Worm (Caenorhabditis elegans) whole organism, L3 larva: ENCODE results near the gene K02A2.5.
A peak's percentile ranks its signal among the peaks of the same experiment; 100 is the strongest.

Experiments
- R02D3.7 ChIP-seq: fragments of 150-350 bp; optimal IDR thresholded peaks from 2 replicates; lab custom pipeline; 2014; ENCODE audit warnings: missing biosample characterization, missing genetic modification characterization
- ZK546.5 ChIP-seq: sonication (generic microtip); optimal IDR thresholded peaks from 2 replicates; lab custom pipeline; 2017; ENCODE audit warnings: missing biosample characterization, missing genetic modification characterization
- aly-2 ChIP-seq: fragments of 150-350 bp; optimal IDR thresholded peaks from 2 replicates; lab custom pipeline; 2014; ENCODE audit warnings: missing biosample characterization, missing genetic modification characterization
- ama-1 ChIP-seq: fragments of 150-350 bp; optimal IDR thresholded peaks from 2 replicates; lab custom pipeline; 2018
- ceh-28 ChIP-seq: fragments of 150-350 bp; optimal IDR thresholded peaks from 2 replicates; lab custom pipeline; 2014; ENCODE audit warnings: missing biosample characterization, missing genetic modification reagents, missing genetic modification characterization
- ceh-9 ChIP-seq: sonication (generic microtip); optimal IDR thresholded peaks from 2 replicates; lab custom pipeline; 2018; ENCODE audit warnings: missing biosample characterization, missing genetic modification characterization
- egl-5 ChIP-seq: fragments of 150-350 bp; optimal IDR thresholded peaks from 2 replicates; lab custom pipeline; 2017; ENCODE audit warnings: missing biosample characterization, missing genetic modification reagents, missing genetic modification characterization, inconsistent platforms
- elt-1 ChIP-seq: fragments of 150-350 bp; optimal IDR thresholded peaks from 2 replicates; lab custom pipeline; 2014; ENCODE audit warnings: missing biosample characterization, missing genetic modification characterization
- elt-2 ChIP-seq: sonication (generic microtip); optimal IDR thresholded peaks from 2 replicates; lab custom pipeline; 2016; ENCODE audit warnings: missing genetic modification reagents, mild to moderate bottlenecking, missing genetic modification characterization, missing compliant biosample characterization
- elt-3 ChIP-seq, 3 experiments: fragments of 150-350 bp in 1 of 3; sonication (generic microtip) in 2 of 3; optimal IDR thresholded peaks; 2 replicates in 2 of 3; 4 replicates in 1 of 3; lab custom pipeline; 2014 to 2017; ENCODE audit warnings: missing biosample characterization in 3 of 3, missing genetic modification characterization in 3 of 3
- fkh-2 ChIP-seq: fragments of 150-350 bp; optimal IDR thresholded peaks from 2 replicates; lab custom pipeline; 2014; ENCODE audit warnings: missing biosample characterization, missing genetic modification reagents, missing genetic modification characterization
- fos-1 ChIP-seq: fragments of 150-350 bp; optimal IDR thresholded peaks from 2 replicates; lab custom pipeline; 2014; ENCODE audit warnings: missing biosample characterization, missing genetic modification characterization
- hmg-11 ChIP-seq: sonication (generic microtip); optimal IDR thresholded peaks from 2 replicates; lab custom pipeline; 2016; ENCODE audit warnings: missing genetic modification characterization, missing compliant biosample characterization
- jun-1 ChIP-seq: fragments of 150-350 bp; optimal IDR thresholded peaks from 2 replicates; lab custom pipeline; 2014; ENCODE audit warnings: missing biosample characterization, missing genetic modification reagents, missing genetic modification characterization
- lin-15B ChIP-seq: fragments of 150-350 bp; optimal IDR thresholded peaks from 2 replicates; lab custom pipeline; 2014; ENCODE audit warnings: missing biosample characterization, missing genetic modification characterization
- lin-39 ChIP-seq: fragments of 150-350 bp; optimal IDR thresholded peaks from 2 replicates; lab custom pipeline; 2018; ENCODE audit warnings: missing biosample characterization, missing genetic modification reagents, missing genetic modification characterization
- mdl-1 ChIP-seq: fragments of 150-350 bp; optimal IDR thresholded peaks from 2 replicates; lab custom pipeline; 2014; ENCODE audit warnings: missing biosample characterization, missing genetic modification characterization
- mml-1 ChIP-seq: fragments of 150-350 bp; sonication (generic microtip); optimal IDR thresholded peaks from 3 replicates; lab custom pipeline; 2014; ENCODE audit warnings: missing biosample characterization, missing genetic modification characterization
- nhr-11 ChIP-seq: fragments of 150-350 bp; optimal IDR thresholded peaks from 2 replicates; lab custom pipeline; 2014; ENCODE audit warnings: missing biosample characterization, missing genetic modification characterization
- nhr-12 ChIP-seq: fragments of 150-350 bp; optimal IDR thresholded peaks from 2 replicates; lab custom pipeline; 2014; ENCODE audit warnings: missing biosample characterization, missing genetic modification characterization
- nhr-23 ChIP-seq: fragments of 150-350 bp; optimal IDR thresholded peaks from 2 replicates; lab custom pipeline; 2014; ENCODE audit warnings: missing biosample characterization, missing genetic modification reagents, missing genetic modification characterization
- nhr-237 ChIP-seq: fragments of 150-350 bp; optimal IDR thresholded peaks from 2 replicates; lab custom pipeline; 2014; ENCODE audit warnings: missing biosample characterization, missing genetic modification characterization
- nhr-25 ChIP-seq: sonication (generic microtip); optimal IDR thresholded peaks from 2 replicates; lab custom pipeline; 2017; ENCODE audit warnings: missing biosample characterization, missing genetic modification characterization
- nhr-43 ChIP-seq: sonication (generic microtip); optimal IDR thresholded peaks from 2 replicates; lab custom pipeline; 2016; ENCODE audit warnings: mild to moderate bottlenecking, missing genetic modification characterization, missing compliant biosample characterization; ENCODE audit not compliant: poor library complexity, severe bottlenecking
- nhr-67 ChIP-seq: fragments of 150-350 bp; optimal IDR thresholded peaks from 2 replicates; lab custom pipeline; 2014; ENCODE audit warnings: missing biosample characterization, missing genetic modification characterization
- nhr-76 ChIP-seq: fragments of 150-350 bp; sonication (generic microtip); optimal IDR thresholded peaks from 5 replicates; lab custom pipeline; 2014; ENCODE audit warnings: missing biosample characterization, missing genetic modification characterization
- nhr-77 ChIP-seq: fragments of 150-350 bp; optimal IDR thresholded peaks from 2 replicates; lab custom pipeline; 2014; ENCODE audit warnings: missing biosample characterization, missing genetic modification characterization
- pha-4 ChIP-seq: fragments of 150-350 bp; optimal IDR thresholded peaks from 2 replicates; lab custom pipeline; 2014; ENCODE audit warnings: missing biosample characterization, missing genetic modification reagents, missing genetic modification characterization
- pqm-1 ChIP-seq: fragments of 150-350 bp; optimal IDR thresholded peaks from 2 replicates; lab custom pipeline; 2017; ENCODE audit warnings: missing biosample characterization, missing genetic modification characterization, inconsistent platforms
- sea-2 ChIP-seq: fragments of 150-350 bp; sonication (generic microtip); optimal IDR thresholded peaks from 4 replicates; lab custom pipeline; 2014; ENCODE audit warnings: missing biosample characterization, missing genetic modification reagents, missing genetic modification characterization
- skn-1 ChIP-seq: fragments of 150-350 bp; optimal IDR thresholded peaks from 2 replicates; lab custom pipeline; 2014; ENCODE audit warnings: missing biosample characterization, missing genetic modification characterization
- snpc-4 ChIP-seq: fragments of 150-350 bp; optimal IDR thresholded peaks from 2 replicates; lab custom pipeline; 2014; ENCODE audit warnings: missing biosample characterization, missing genetic modification characterization
- unc-39 ChIP-seq: sonication (generic microtip); optimal IDR thresholded peaks from 4 replicates; lab custom pipeline; 2017; ENCODE audit warnings: missing biosample characterization, missing genetic modification characterization
- unc-62 ChIP-seq: fragments of 150-350 bp; sonication (generic microtip); optimal IDR thresholded peaks from 4 replicates; lab custom pipeline; 2014; ENCODE audit warnings: missing biosample characterization, missing genetic modification reagents, missing genetic modification characterization
- zag-1 ChIP-seq: fragments of 150-350 bp; optimal IDR thresholded peaks from 2 replicates; lab custom pipeline; 2014; ENCODE audit warnings: missing biosample characterization, missing genetic modification characterization

K02A2.5 gene

DNA sequence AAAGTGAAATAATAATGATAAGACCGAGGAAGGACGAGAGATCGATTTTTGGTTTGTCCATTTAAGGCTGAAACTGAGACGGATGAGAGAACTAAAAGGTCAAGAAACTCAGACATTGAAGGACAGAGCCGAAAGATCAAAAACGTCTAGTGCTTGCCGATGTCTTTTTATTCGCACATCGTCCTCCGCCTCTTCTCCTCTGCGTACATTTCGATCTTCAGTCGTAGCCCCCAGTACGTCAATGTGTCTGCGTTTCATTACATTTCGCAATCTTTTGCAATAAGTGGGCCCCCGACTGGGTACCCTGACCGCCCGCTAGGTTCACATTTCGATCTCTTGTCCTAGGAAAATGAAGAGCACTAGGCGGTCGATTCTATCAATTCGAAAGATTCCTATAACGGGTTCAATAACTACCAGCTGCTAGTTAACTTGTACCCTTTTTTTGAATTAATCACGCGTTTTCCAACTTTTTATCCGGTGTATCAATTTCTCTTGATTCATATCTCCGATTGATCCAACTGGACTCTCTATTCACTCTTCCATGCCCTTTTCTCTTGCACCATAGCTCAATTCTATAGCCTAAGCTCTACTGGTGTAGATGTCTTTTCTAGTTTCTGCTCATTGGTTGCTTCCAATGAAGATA is 19.7 kb downstream of the K02A2.5 start (continued):
- TF ChIP-seq ceh-9 (tag; lab: Kevin White, UChicago) (no peak), elt-1 (peak; percentile 21), zag-1 (tag; lab: Kevin White, UChicago) (no peak), nhr-76 (tag; lab: Kevin White, UChicago) (no peak), mdl-1 (no peak), fos-1 (tag; lab: Kevin White, UChicago) (peak; percentile 42), nhr-67 (tag; lab: Kevin White, UChicago) (no peak), pha-4 (tag; lab: Kevin White, UChicago) (peak; percentile 49), sea-2 (GFP tag; lab: Kevin White, UChicago) (no peak), hmg-11 (peak; percentile 87), ama-1 (lab: Kevin White, UChicago) (no peak), ZK546.5 (tag; lab: Kevin White, UChicago) (no peak), nhr-11 (tag; lab: Kevin White, UChicago) (no peak), egl-5 (peak; percentile 56), ceh-28 (tag; lab: Kevin White, UChicago) (peak; percentile 49), aly-2 (tag; lab: Kevin White, UChicago) (no peak), fkh-2 (no peak), nhr-237 (no peak), nhr-12 (no peak), pqm-1 (peak; percentile 47)
- TF ChIP-seq, all 47 proteins: peak for 19

DNA sequence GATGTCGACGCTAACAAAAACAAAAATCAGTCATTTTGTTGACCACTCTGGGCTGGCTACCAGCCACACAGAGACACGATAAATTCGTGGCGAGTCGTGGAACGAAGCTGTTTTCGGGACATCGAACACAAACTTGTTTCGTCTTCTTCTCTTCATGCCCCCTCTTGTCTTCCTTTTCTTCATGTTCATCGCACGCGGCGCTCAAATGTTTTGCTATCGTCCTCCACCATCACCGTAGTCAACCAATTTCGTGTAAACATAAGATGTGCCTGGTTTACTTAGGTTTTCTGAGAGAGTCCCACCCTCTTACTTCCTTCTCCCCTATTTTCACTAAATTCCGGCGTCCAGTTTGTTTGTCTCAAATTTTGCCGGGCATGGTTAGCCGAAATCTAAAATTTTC is 21.5 kb downstream of the K02A2.5 start:
- peak; percentile 15 for TF ChIP-seq nhr-23 (tag; lab: Kevin White, UChicago)
- TF ChIP-seq elt-3 (tag; optimal IDR thresholded peaks at IDR 0.05; lab: Kevin White, UChicago), result no peak
- no peak for TF ChIP-seq lin-39 (tag; lab: Kevin White, UChicago)
- TF ChIP-seq nhr-25 (tag; lab: Kevin White, UChicago), result peak; percentile 23
- no peak for TF ChIP-seq ceh-28 (tag; lab: Kevin White, UChicago)
- TF ChIP-seq nhr-43, result peak; percentile 30

DNA sequence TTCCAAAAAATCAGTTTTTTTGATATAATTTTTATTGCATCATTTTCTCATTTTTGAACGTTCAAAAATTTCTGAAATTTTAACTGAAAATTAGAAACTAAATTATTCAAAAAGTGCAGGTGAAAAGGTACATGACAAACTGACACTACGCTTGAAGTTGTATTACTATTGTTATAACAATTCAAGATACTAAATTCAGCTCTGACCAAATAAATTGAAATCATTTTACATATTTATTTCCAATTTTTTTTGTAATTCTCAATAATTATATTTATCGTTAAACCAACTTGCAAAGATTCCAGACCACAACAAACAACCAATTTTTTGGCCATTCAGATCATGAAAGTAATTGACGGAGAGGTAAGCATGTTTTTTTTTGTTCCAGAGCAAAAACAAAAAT is 26.4 kb downstream of the K02A2.5 start, which contains the start of gene sre-3:
Gene sre-3, plus strand, starts transcription at position 301 of the 400 bp plus-strand sequence.
- TF ChIP-seq jun-1 (tag; lab: Kevin White, UChicago) (no peak), unc-39 (tag; lab: Kevin White, UChicago) (no peak), R02D3.7 (no peak), aly-2 (tag; lab: Kevin White, UChicago) (no peak), mml-1 (tag; lab: Kevin White, UChicago) (no peak), snpc-4 (tag; lab: Kevin White, UChicago) (no peak), ceh-28 (tag; lab: Kevin White, UChicago) (no peak)
- TF ChIP-seq, all 47 proteins: peak for 0

DNA sequence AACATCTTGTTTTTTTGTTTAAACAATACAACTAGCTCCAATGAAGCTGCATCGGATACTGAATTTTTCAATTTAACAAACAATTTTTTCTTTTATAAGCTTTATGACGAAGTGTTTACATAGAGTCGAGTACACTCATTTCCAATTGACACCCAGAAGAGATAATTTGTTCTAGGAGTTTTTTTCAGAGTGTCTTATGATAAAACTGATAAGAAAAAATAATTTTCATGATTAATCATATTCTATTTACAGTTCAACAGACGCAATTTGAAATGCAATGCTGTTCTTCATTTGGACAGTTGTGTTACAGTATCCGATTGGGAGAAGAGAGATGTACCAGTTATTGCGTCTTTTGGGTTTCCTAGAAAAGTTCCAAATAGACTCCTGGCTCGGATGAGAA is 29.9 kb downstream of the K02A2.5 start:
- TF ChIP-seq sea-2 (GFP tag; lab: Kevin White, UChicago), result no peak
- peak; percentile 55 for TF ChIP-seq pha-4 (tag; lab: Kevin White, UChicago)
- no peak for TF ChIP-seq skn-1 (tag; lab: Kevin White, UChicago)
- TF ChIP-seq elt-2, result peak; percentile 66

DNA sequence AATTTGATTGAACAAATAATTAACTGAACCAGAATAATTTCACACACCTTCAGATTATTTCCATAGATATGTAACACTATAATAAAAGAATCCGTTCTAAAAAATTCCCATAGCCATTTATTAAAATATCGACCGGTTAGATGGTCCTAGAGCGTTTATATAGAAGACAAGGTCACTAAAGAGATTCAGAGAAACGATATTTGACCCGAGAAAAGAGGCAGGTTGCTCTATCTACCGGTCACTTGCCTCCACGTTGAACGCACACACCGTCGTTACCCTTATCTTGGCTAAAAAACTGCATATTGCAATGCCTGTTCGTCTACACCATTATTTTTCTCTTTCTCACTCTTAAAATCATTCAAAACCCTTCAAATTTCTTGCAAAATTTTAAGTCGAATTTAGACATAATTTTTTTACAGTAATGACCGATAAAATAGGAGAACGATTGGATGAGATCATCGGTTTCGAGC is 30.7 kb downstream of the K02A2.5 start, which contains the start of gene C07D10.5:
Gene C07D10.5, plus strand, starts transcription at position 420 of the 470 bp plus-strand sequence.
- TF ChIP-seq aly-2 (tag; lab: Kevin White, UChicago) (no peak), ama-1 (lab: Kevin White, UChicago) (no peak), nhr-76 (tag; lab: Kevin White, UChicago) (no peak), elt-2 (no peak), R02D3.7 (no peak), unc-62 (GFP tag; lab: Kevin White, UChicago) (no peak), nhr-67 (tag; lab: Kevin White, UChicago) (no peak), hmg-11 (no peak), unc-39 (tag; lab: Kevin White, UChicago) (no peak), jun-1 (tag; lab: Kevin White, UChicago) (no peak), nhr-77 (tag; lab: Kevin White, UChicago) (no peak), lin-15B (tag; lab: Kevin White, UChicago) (no peak), nhr-25 (tag; lab: Kevin White, UChicago) (no peak), lin-39 (tag; lab: Kevin White, UChicago) (no peak), ZK546.5 (tag; lab: Kevin White, UChicago) (no peak), ceh-9 (tag; lab: Kevin White, UChicago) (no peak), ceh-28 (tag; lab: Kevin White, UChicago) (no peak)
